Worm (Caenorhabditis elegans): ENCODE measurements around the gene F58H1.3.

The F58H1.3 gene

ce11 chrV:11896322-11896898 is 37.4 kb upstream of the F58H1.3 start (continued):
- TF ChIP-seq tbx-2 (tag; optimal IDR thresholded peaks at IDR 0.05) (no peak), lin-35 (GFP tag; optimal IDR thresholded peaks at IDR 0.05) (peak; percentile 51 to 84), zag-1 (tag; optimal IDR thresholded peaks at IDR 0.05) (no peak), nhr-20 (tag; optimal IDR thresholded peaks at IDR 0.05) (peak; percentile 81)

DNA sequence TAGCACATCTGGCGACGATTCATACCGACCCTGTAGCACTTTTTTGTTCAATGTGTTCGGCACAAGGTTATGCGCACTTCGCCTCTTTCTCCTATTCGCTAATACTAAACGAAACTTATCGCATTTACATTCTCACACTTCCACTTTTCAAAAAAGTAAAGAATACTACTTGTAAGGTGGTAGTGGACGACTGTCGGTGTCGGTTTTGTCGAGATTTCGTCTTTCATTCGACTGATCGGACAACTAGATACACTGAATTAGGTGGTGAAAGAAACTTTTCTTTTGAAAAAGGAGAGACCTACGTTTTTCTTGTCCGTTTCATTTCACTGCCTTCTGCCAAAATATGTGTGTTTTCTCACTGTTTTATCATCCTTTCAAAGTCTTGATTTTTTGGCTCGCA is 36.2 kb upstream of the F58H1.3 start:
- TF ChIP-seq C16A3.4 (tag; optimal IDR thresholded peaks at IDR 0.05), result peak; percentile 14
- no peak for TF ChIP-seq nhr-19 (GFP tag; conservative IDR thresholded peaks at IDR 0.05)
- TF ChIP-seq hlh-17 (GFP tag; optimal IDR thresholded peaks at IDR 0.05; ENCODE audit: borderline replicate concordance), result no peak
- TF ChIP-seq fos-1 (tag; optimal IDR thresholded peaks at IDR 0.05), result no peak
- no peak for TF ChIP-seq nhr-90 (tag; optimal IDR thresholded peaks at IDR 0.05; ENCODE audit: poor library complexity)
- peak; percentile 53 for TF ChIP-seq nhr-85 (tag)
- TF ChIP-seq mab-9 (GFP tag; IDR thresholded peaks at IDR 0.05), result no peak
- TF ChIP-seq nhr-76 (tag; optimal IDR thresholded peaks at IDR 0.05), result no peak
- TF ChIP-seq fkh-4 (tag; optimal IDR thresholded peaks at IDR 0.05; ENCODE audit: borderline replicate concordance), result no peak
- TF ChIP-seq elt-2 (tag; optimal IDR thresholded peaks at IDR 0.05), result no peak
- no peak for TF ChIP-seq lin-13 (GFP tag; optimal IDR thresholded peaks at IDR 0.05)
- TF ChIP-seq lin-14 (GFP tag; optimal IDR thresholded peaks at IDR 0.05), result peak; percentile 58
- no peak for TF ChIP-seq skn-1 (tag; optimal IDR thresholded peaks at IDR 0.05)
- no peak for TF ChIP-seq ztf-11 (tag; optimal IDR thresholded peaks at IDR 0.05)
- peak; percentile 75 for TF ChIP-seq blmp-1 (tag; optimal IDR thresholded peaks at IDR 0.05)

DNA sequence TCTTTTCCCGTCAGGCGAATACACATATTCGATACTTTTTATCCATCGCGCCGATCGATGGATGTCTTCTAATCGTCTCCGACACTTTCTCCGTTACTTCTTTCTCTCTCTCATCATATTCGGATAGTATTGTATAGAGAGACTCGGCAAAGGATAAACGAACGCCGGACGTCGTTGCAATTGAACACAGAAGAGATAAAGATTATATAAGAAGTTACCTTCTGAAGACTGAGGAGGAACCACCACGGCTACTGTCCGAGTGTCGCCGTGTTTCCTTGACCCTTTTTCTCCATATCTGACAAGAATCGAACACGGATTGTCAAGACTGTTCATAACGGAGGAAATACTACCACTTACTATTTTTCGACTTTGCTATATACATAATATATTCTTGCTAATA is 34.6 kb upstream of the F58H1.3 start, which contains the start of gene sma-1:
Gene sma-1 (plus strand): TSS at position 301 of the 400 bp plus-strand sequence.
- peak; percentile 87 for TF ChIP-seq blmp-1 (tag; optimal IDR thresholded peaks at IDR 0.05)
- no peak for TF ChIP-seq skn-1 (tag; optimal IDR thresholded peaks at IDR 0.05)

ce11 chrV:11900127-11900526 is 33.7 kb upstream of the F58H1.3 start:
- TF ChIP-seq snu-23 (GFP tag; optimal IDR thresholded peaks at IDR 0.05), result no peak
- peak; percentile 18 for TF ChIP-seq elt-2 (tag; optimal IDR thresholded peaks at IDR 0.05)
- TF ChIP-seq nhr-76 (tag; optimal IDR thresholded peaks at IDR 0.05), result no peak
- no peak for TF ChIP-seq unc-86 (tag; optimal IDR thresholded peaks at IDR 0.05)
- no peak for TF ChIP-seq nhr-71 (tag; optimal IDR thresholded peaks at IDR 0.05)
- no peak for TF ChIP-seq lin-15B (tag; optimal IDR thresholded peaks at IDR 0.05)

- TF ChIP-seq rnt-1 (tag; optimal IDR thresholded peaks at IDR 0.05), result no peak
- TF ChIP-seq lir-3 (tag; optimal IDR thresholded peaks at IDR 0.05; ENCODE audit: poor library complexity), result no peak
- no peak for TF ChIP-seq lin-39 (tag; optimal IDR thresholded peaks at IDR 0.05)
- no peak for TF ChIP-seq tbx-2 (tag; optimal IDR thresholded peaks at IDR 0.05)
- no peak for TF ChIP-seq nhr-11 (tag; optimal IDR thresholded peaks at IDR 0.05)
- TF ChIP-seq Y116A8C.19 (tag; optimal IDR thresholded peaks at IDR 0.05; ENCODE audit: borderline replicate concordance), result no peak
- no peak for TF ChIP-seq skn-1 (tag; optimal IDR thresholded peaks at IDR 0.05)
Measured at ce11 chrV:11901260-11901659, 32.5 kb upstream of the F58H1.3 start.

DNA sequence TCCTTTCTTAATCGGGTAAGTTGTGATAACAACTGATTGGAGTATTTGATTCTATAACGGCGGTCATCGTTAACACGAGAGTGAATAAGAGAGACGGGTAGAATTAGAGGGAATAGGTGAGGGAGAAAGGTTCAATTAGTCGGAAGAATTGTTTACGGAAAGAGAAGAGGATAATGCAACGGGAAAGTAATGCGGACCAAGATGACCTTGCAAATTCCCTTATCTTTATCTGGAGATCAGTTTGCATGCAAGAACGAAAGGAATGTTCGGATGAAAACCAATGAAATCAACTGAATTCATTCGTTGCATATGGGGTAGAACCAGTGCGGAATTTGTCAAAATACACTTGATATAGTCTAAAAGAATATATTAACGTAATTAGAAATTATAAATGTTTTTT is 31.6 kb upstream of the F58H1.3 start:
- TF ChIP-seq nhr-85 (tag) (peak; percentile 2), lin-14 (GFP tag; optimal IDR thresholded peaks at IDR 0.05) (peak; percentile 53), egl-27 (tag; optimal IDR thresholded peaks at IDR 0.05) (no peak), nhr-47 (tag; optimal IDR thresholded peaks at IDR 0.05) (no peak)

All from whole organism, L1 larva.